Worm (Caenorhabditis elegans): ENCODE results near the gene skr-8.

ce11 chrIV:17210754-17211153 is 45.1 kb upstream of the skr-8 start:
- no peak for TF ChIP-seq jun-1 (tag; optimal IDR thresholded peaks at IDR 0.05)
- no peak for TF ChIP-seq nhr-42 (GFP tag; IDR thresholded peaks at IDR 0.05)
- no peak for TF ChIP-seq aly-2 (tag; optimal IDR thresholded peaks at IDR 0.05)
- TF ChIP-seq nhr-76 (tag; optimal IDR thresholded peaks at IDR 0.05): no peak
- no peak for TF ChIP-seq lin-39 (tag; optimal IDR thresholded peaks at IDR 0.05)
- no peak for TF ChIP-seq unc-62 (GFP tag; optimal IDR thresholded peaks at IDR 0.05 in 1 of 2)
- no peak for TF ChIP-seq unc-62 (tag; optimal IDR thresholded peaks at IDR 0.05)
- no peak for TF ChIP-seq unc-39 (tag; optimal IDR thresholded peaks at IDR 0.05)
